Worm (Caenorhabditis elegans): ENCODE results near the gene Y75B8A.34.

Gene Y75B8A.34

ce11 chrIII:12351301-12351700, 8.1 kb upstream of the Y75B8A.34 start, which contains the start of the genes pph-4.1 and Y75B8A.31:
Gene pph-4.1, minus strand, starts transcription at chrIII:12351336.
Gene Y75B8A.31, plus strand, starts transcription at chrIII:12351642.
- peak in 1 of 2 experiments; percentile 91 for TF ChIP-seq lsy-2 (tag; optimal IDR thresholded peaks at IDR 0.05)
- TF ChIP-seq unc-62 (GFP tag; optimal IDR thresholded peaks at IDR 0.05 in 1 of 2): no peak
- no peak for TF ChIP-seq unc-62 (tag; optimal IDR thresholded peaks at IDR 0.05)
- peak; percentile 12 to 45 for TF ChIP-seq daf-16 (GFP tag; optimal IDR thresholded peaks at IDR 0.05)
- peak; percentile 37 for TF ChIP-seq daf-16 (tag; optimal IDR thresholded peaks at IDR 0.05)
- no peak for TF ChIP-seq madf-5 (GFP tag; IDR thresholded peaks at IDR 0.05)
- TF ChIP-seq lin-15B (tag; optimal IDR thresholded peaks at IDR 0.05): peak; percentile 84
- no peak for TF ChIP-seq lir-3 (tag; optimal IDR thresholded peaks at IDR 0.05)
- TF ChIP-seq lin-29 (GFP tag; IDR thresholded peaks at IDR 0.05): no peak
- TF ChIP-seq daf-19 (GFP tag; conservative IDR thresholded peaks at IDR 0.05): no peak
- peak; percentile 83 for TF ChIP-seq dpl-1 (GFP tag; optimal IDR thresholded peaks at IDR 0.05)
- no peak for TF ChIP-seq gei-8 (GFP tag; optimal IDR thresholded peaks at IDR 0.05)
- peak; percentile 80 for TF ChIP-seq rbr-2 (tag; optimal IDR thresholded peaks at IDR 0.05)
- no peak for TF ChIP-seq snpc-1.2 (GFP tag; IDR thresholded peaks at IDR 0.05)
- TF ChIP-seq ama-1 (optimal IDR thresholded peaks at IDR 0.05): no peak
- peak; percentile 62 for TF ChIP-seq F37D6.2 (tag; optimal IDR thresholded peaks at IDR 0.05)
- peak; percentile 44 for TF ChIP-seq sdz-12 (GFP tag; optimal IDR thresholded peaks at IDR 0.05)
- 0 out of 2 replicates have a peak, but pooled peaks have one; percentile 27 for TF ChIP-seq zfp-3 (GFP tag; conservative IDR thresholded peaks at IDR 0.05)
- peak; percentile 92 for TF ChIP-seq dmd-9 (GFP tag; IDR thresholded peaks at IDR 0.05)
- TF ChIP-seq F44E2.7 (GFP tag; IDR thresholded peaks at IDR 0.05): no peak
- TF ChIP-seq nhr-102 (tag; optimal IDR thresholded peaks at IDR 0.05): peak; percentile 71
- TF ChIP-seq saeg-2 (GFP tag; IDR thresholded peaks at IDR 0.05): no peak
- TF ChIP-seq ZK546.5 (tag; optimal IDR thresholded peaks at IDR 0.05): no peak
- peak; percentile 59; the same call in 1 of the 2 replicates for TF ChIP-seq lin-1 (GFP tag; IDR thresholded peaks at IDR 0.05)
- TF ChIP-seq cey-2 (tag; optimal IDR thresholded peaks at IDR 0.05; ENCODE audit: borderline replicate concordance, insufficient read depth): no peak
- TF ChIP-seq daf-8 (GFP tag; IDR thresholded peaks at IDR 0.05): no peak
- TF ChIP-seq D1046.2 (GFP tag; IDR thresholded peaks at IDR 0.05): no peak
- TF ChIP-seq R02D3.7 (tag; optimal IDR thresholded peaks at IDR 0.05): no peak
- TF ChIP-seq lin-39 (tag; optimal IDR thresholded peaks at IDR 0.05): no peak
- TF ChIP-seq aly-2 (tag; optimal IDR thresholded peaks at IDR 0.05): no peak
- no peak for TF ChIP-seq zip-11 (GFP tag; IDR thresholded peaks at IDR 0.05)
- TF ChIP-seq ceh-32 (tag; optimal IDR thresholded peaks at IDR 0.05; ENCODE audit: poor library complexity): no peak
- TF ChIP-seq nhr-77 (tag; optimal IDR thresholded peaks at IDR 0.05): peak; percentile 65
- TF ChIP-seq nhr-48 (tag; optimal IDR thresholded peaks at IDR 0.05): peak; percentile 30
- peak; percentile 82 for TF ChIP-seq mep-1 (tag; optimal IDR thresholded peaks at IDR 0.05)
- TF ChIP-seq T26A8.4 (GFP tag; IDR thresholded peaks at IDR 0.05): peak; percentile 53
- TF ChIP-seq mdt-29 (GFP tag; IDR thresholded peaks at IDR 0.05): no peak
- no peak for TF ChIP-seq ces-1 (GFP tag; optimal IDR thresholded peaks at IDR 0.05)
- TF ChIP-seq unc-39 (tag; optimal IDR thresholded peaks at IDR 0.05): no peak
- peak; percentile 37 to 95 for TF ChIP-seq hif-1 (tag; optimal IDR thresholded peaks at IDR 0.05)
- no peak for TF ChIP-seq spr-3 (GFP tag; optimal IDR thresholded peaks at IDR 0.05)
- no peak for TF ChIP-seq nhr-42 (GFP tag; IDR thresholded peaks at IDR 0.05)
- no peak for TF ChIP-seq lim-7 (GFP tag; IDR thresholded peaks at IDR 0.05)
- no peak for TF ChIP-seq daf-12 (tag; optimal IDR thresholded peaks at IDR 0.05)
- no peak for TF ChIP-seq dmd-8 (GFP tag; IDR thresholded peaks at IDR 0.05)
- no peak for TF ChIP-seq snpc-4 (tag; optimal IDR thresholded peaks at IDR 0.05)
- TF ChIP-seq nhr-10 (tag; optimal IDR thresholded peaks at IDR 0.05): no peak
- no peak for TF ChIP-seq zip-2 (tag; optimal IDR thresholded peaks at IDR 0.05)
- TF ChIP-seq ceh-28 (tag; optimal IDR thresholded peaks at IDR 0.05): no peak
- TF ChIP-seq egl-43 (GFP tag; IDR thresholded peaks at IDR 0.05): no peak
- TF ChIP-seq nhr-237 (tag; optimal IDR thresholded peaks at IDR 0.05): no peak
- TF ChIP-seq Y5F2A.4 (GFP tag; optimal IDR thresholded peaks at IDR 0.05): no peak
- no peak for TF ChIP-seq php-3 (GFP tag; IDR thresholded peaks at IDR 0.05)

All from whole organism, L4 larva.